Worm (Caenorhabditis elegans) whole organism, late embryonic: ENCODE data around the gene cpna-2.

Source experiments
- ahr-1 ChIP-seq: sonication (generic microtip); optimal IDR thresholded peaks from 2 replicates; lab custom pipeline; 2016; ENCODE audit warnings: missing genetic modification characterization, missing compliant biosample characterization
- ama-1 ChIP-seq: fragments of 150-350 bp; optimal IDR thresholded peaks from 2 replicates; lab custom pipeline; 2014
- ceh-31 ChIP-seq: sonication (generic microtip); optimal IDR thresholded peaks from 2 replicates; lab custom pipeline; 2016; ENCODE audit warnings: missing genetic modification characterization, missing compliant biosample characterization
- ceh-9 ChIP-seq: sonication (generic microtip); optimal IDR thresholded peaks from 2 replicates; lab custom pipeline; 2016; ENCODE audit warnings: mild to moderate bottlenecking, missing genetic modification characterization, inconsistent platforms, missing compliant biosample characterization
- che-1 ChIP-seq: sonication (generic microtip); optimal IDR thresholded peaks from 2 replicates; lab custom pipeline; 2016; ENCODE audit warnings: mild to moderate bottlenecking, missing genetic modification characterization, missing compliant biosample characterization
- madf-2 ChIP-seq: sonication (generic microtip); optimal IDR thresholded peaks from 2 replicates; lab custom pipeline; 2017; ENCODE audit warnings: missing genetic modification characterization, missing compliant biosample characterization
- pha-4 ChIP-seq: fragments of 150-350 bp; optimal IDR thresholded peaks from 2 replicates; lab custom pipeline; 2018; ENCODE audit warnings: missing biosample characterization, missing genetic modification reagents, missing genetic modification characterization
- pqm-1 ChIP-seq: sonication (generic microtip); optimal IDR thresholded peaks from 2 replicates; lab custom pipeline; 2016; ENCODE audit warnings: missing genetic modification characterization, missing compliant biosample characterization

DNA sequence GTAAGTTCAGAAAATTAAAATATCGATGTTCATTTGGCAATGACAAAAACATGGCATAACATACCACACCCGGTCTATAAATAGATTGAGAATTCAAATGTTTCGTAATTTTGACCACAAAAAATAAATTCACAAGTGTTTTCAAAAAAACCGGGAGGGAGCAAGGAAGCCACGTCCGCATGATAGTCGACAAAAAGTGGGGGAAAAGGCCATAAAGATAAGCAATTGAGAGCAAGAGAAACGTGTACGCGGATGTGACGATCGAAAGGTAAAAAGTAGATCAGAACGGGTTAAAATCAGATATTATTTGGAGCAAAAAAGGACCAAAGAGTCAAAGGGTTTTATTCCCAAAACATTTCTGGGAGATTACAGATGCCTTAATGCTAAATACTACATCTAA, 30.0 kb upstream of the cpna-2 start:
- no peak for TF ChIP-seq pha-4 (tag; lab: Kevin White, UChicago)
- no peak for TF ChIP-seq ama-1 (lab: Kevin White, UChicago)
- no peak for TF ChIP-seq pqm-1 (tag; lab: Kevin White, UChicago)
- no peak for TF ChIP-seq madf-2 (tag; lab: Kevin White, UChicago)
- no peak for TF ChIP-seq ceh-9 (tag; lab: Kevin White, UChicago)
- TF ChIP-seq ahr-1 (tag; lab: Kevin White, UChicago) = no peak
- no peak for TF ChIP-seq che-1 (tag; lab: Kevin White, UChicago)
- TF ChIP-seq ceh-31 = no peak
